Worm (Caenorhabditis elegans): Measurements from ENCODE around the gene oig-4.
A peak's percentile ranks its signal among the peaks of the same experiment; 100 is the strongest.

The oig-4 gene

DNA sequence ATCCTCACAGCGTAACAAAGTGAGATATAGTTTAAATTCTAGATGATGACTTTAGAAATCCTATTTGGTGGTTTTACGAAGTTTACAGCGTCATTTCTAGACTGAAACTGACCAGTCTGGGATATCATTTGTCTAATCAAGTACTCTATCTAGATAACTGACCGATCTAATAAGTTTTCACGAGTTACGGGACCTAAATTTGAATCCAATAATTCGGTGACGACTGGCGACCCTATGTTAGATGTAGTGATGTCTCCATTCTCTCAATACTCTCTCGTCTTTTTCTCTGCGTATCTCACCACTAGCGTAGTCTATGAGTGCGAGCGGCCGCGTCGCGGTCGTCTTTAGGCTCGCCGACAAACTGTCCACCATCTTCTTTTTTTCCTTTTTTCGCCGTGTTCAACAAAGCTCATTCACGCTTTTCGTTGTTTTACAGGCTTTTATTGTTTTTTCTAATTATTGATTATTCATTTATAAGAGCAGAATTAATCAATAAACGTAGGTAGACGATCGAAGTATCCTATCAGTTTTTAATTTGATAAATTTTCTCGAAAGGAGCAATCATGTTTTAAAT, 2.1 kb downstream of the oig-4 start (continued):
- TF ChIP-seq sup-37 (GFP tag; optimal IDR thresholded peaks at IDR 0.05): no peak
- peak in 1 of 2 experiments; percentile 61 for TF ChIP-seq lin-35 (GFP tag; optimal IDR thresholded peaks at IDR 0.05)
- TF ChIP-seq snu-23 (GFP tag; optimal IDR thresholded peaks at IDR 0.05): peak; percentile 40
- TF ChIP-seq blmp-1 (tag; optimal IDR thresholded peaks at IDR 0.05): peak; percentile 29
- TF ChIP-seq zag-1 (tag; optimal IDR thresholded peaks at IDR 0.05): no peak
- TF ChIP-seq ceh-90 (tag; optimal IDR thresholded peaks at IDR 0.05): no peak
- TF ChIP-seq ama-1 (optimal IDR thresholded peaks at IDR 0.05): no peak
- TF ChIP-seq unc-30 (tag; optimal IDR thresholded peaks at IDR 0.05): no peak
- TF ChIP-seq rnt-1 (tag; optimal IDR thresholded peaks at IDR 0.05): peak; percentile 16
- TF ChIP-seq tbx-2 (tag; optimal IDR thresholded peaks at IDR 0.05): no peak
- TF ChIP-seq unc-98 (GFP tag; IDR thresholded peaks at IDR 0.05): no peak
- no peak for TF ChIP-seq lin-39 (tag; optimal IDR thresholded peaks at IDR 0.05)
- TF ChIP-seq lin-15B (tag; optimal IDR thresholded peaks at IDR 0.05): no peak
- no peak for TF ChIP-seq nhr-11 (tag; optimal IDR thresholded peaks at IDR 0.05)
- no peak for TF ChIP-seq ceh-82 (tag; optimal IDR thresholded peaks at IDR 0.05)
- no peak for TF ChIP-seq hlh-17 (GFP tag; optimal IDR thresholded peaks at IDR 0.05; ENCODE audit: borderline replicate concordance)
- TF ChIP-seq irx-1 (tag; optimal IDR thresholded peaks at IDR 0.05): no peak
- TF ChIP-seq nhr-237 (tag; optimal IDR thresholded peaks at IDR 0.05): no peak
- no peak for TF ChIP-seq dsc-1 (tag; optimal IDR thresholded peaks at IDR 0.05)
- no peak for TF ChIP-seq ceh-88 (GFP tag; IDR thresholded peaks at IDR 0.05)
- no peak for TF ChIP-seq jun-1 (tag; optimal IDR thresholded peaks at IDR 0.05)
- no peak for TF ChIP-seq ceh-63 (GFP tag; optimal IDR thresholded peaks at IDR 0.05)
- no peak for TF ChIP-seq aly-2 (tag; optimal IDR thresholded peaks at IDR 0.05)

- TF ChIP-seq nhr-85 (tag) (peak; percentile 37), hpl-2 (GFP tag; optimal IDR thresholded peaks at IDR 0.05) (no peak), nhr-90 (tag; optimal IDR thresholded peaks at IDR 0.05; ENCODE audit: poor library complexity) (no peak), nhr-19 (GFP tag; conservative IDR thresholded peaks at IDR 0.05) (no peak), dsc-1 (tag; optimal IDR thresholded peaks at IDR 0.05) (no peak), fkh-4 (tag; optimal IDR thresholded peaks at IDR 0.05; ENCODE audit: borderline replicate concordance) (no peak), unc-98 (GFP tag; IDR thresholded peaks at IDR 0.05) (no peak), efl-1 (optimal IDR thresholded peaks at IDR 0.05) (no peak), efl-1 (GFP tag; optimal IDR thresholded peaks at IDR 0.05 in 1 of 2) (peak in 1 of 2 experiments; percentile 78), elt-2 (tag; optimal IDR thresholded peaks at IDR 0.05) (no peak), mab-9 (GFP tag; IDR thresholded peaks at IDR 0.05) (no peak), ceh-8 (GFP tag; optimal IDR thresholded peaks at IDR 0.05) (no peak), skn-1 (tag; optimal IDR thresholded peaks at IDR 0.05) (peak; percentile 16), aly-2 (tag; optimal IDR thresholded peaks at IDR 0.05) (no peak), egl-27 (tag; optimal IDR thresholded peaks at IDR 0.05) (no peak)
Measured at ce11 chrII:7616141-7616540, 2.8 kb downstream of the oig-4 start, which contains the start of gene cdc-42. cdc-42 (plus strand) TSS chrII:7616452.

DNA sequence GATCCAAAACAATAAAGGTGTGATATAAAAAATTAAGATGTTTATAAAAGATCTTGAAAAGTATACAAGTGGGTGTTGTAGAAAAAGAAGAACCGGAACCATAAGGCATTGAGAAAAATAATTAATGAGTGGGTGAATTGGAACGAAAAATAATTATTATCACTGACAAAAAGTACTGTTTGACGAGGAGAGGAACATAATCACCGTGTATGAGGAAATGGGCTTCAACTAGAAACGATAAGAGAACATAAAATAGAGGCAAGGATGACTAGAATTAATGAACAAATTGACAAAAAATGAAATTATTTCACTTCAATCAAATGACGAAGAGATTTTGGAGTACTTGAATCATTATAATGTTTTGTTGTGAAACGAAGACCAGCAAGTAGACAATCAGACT, 4.9 kb downstream of the oig-4 start:
- TF ChIP-seq mep-1 (tag; optimal IDR thresholded peaks at IDR 0.05) (peak; percentile 6), Y116A8C.19 (tag; optimal IDR thresholded peaks at IDR 0.05; ENCODE audit: borderline replicate concordance) (no peak), efl-1 (optimal IDR thresholded peaks at IDR 0.05) (no peak), efl-1 (GFP tag; optimal IDR thresholded peaks at IDR 0.05 in 1 of 2) (peak in 1 of 2 experiments; percentile 63), nhr-12 (tag; optimal IDR thresholded peaks at IDR 0.05) (no peak)

DNA sequence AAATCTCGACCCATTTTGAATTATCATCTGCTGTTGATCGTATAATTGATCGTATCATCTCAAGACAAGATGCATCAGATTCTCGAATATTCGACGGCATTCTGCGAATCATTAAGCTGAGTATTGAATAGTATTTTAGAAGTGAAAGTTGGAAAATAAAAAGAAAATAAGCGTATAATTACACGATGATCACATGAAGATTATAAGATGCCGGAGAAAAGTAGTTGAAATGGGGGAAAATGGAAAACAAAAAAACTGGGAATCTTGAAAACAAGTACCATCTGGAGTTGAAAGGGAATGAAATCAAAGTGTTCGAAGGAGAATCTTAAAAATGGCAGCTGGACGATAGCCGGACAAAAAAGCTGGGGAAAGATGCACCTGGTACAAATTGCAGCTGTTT, 7.1 kb downstream of the oig-4 start, which contains the start of gene R07G3.8:
Gene R07G3.8, minus strand, starts transcription at position 101 of the 400 bp plus-strand sequence.
- no peak for TF ChIP-seq skn-1 (tag; optimal IDR thresholded peaks at IDR 0.05)
- TF ChIP-seq xbp-1 (tag; optimal IDR thresholded peaks at IDR 0.05): no peak
- TF ChIP-seq efl-3 (GFP tag; optimal IDR thresholded peaks at IDR 0.05): no peak
- TF ChIP-seq ces-1 (GFP tag; optimal IDR thresholded peaks at IDR 0.05): no peak
- TF ChIP-seq fkh-8 (tag; optimal IDR thresholded peaks at IDR 0.05): no peak
- no peak for TF ChIP-seq nhr-71 (tag; optimal IDR thresholded peaks at IDR 0.05)
- no peak for TF ChIP-seq alr-1 (tag; optimal IDR thresholded peaks at IDR 0.05; ENCODE audit: borderline replicate concordance)
- TF ChIP-seq unc-86 (tag; optimal IDR thresholded peaks at IDR 0.05): no peak
- no peak for TF ChIP-seq C16A3.4 (tag; optimal IDR thresholded peaks at IDR 0.05)
- no peak for TF ChIP-seq hlh-4 (tag; optimal IDR thresholded peaks at IDR 0.05)
- TF ChIP-seq sox-4 (tag; optimal IDR thresholded peaks at IDR 0.05): no peak
- no peak for TF ChIP-seq nhr-20 (tag; optimal IDR thresholded peaks at IDR 0.05)
- TF ChIP-seq nhr-77 (tag; optimal IDR thresholded peaks at IDR 0.05): no peak
- TF ChIP-seq fos-1 (tag; optimal IDR thresholded peaks at IDR 0.05): no peak
- no peak for TF ChIP-seq nhr-11 (tag; optimal IDR thresholded peaks at IDR 0.05)
